Fruit fly (Drosophila melanogaster) whole organism, embryonic: Measurements from ENCODE around the gene Cpr67Fa1.
A peak's percentile ranks its signal among the peaks of the same experiment; 100 is the strongest.

Source experiments
- CG10959 ChIP-seq: fragments of 200-800 bp; sonication (Bioruptor generic); IDR thresholded peaks from 2 replicates; pipeline ENCODE4 v1.3.6; 2022; ENCODE audit warnings: missing biosample characterization, missing genetic modification characterization
- CG11247 ChIP-seq: fragments of 200-800 bp; sonication (Bioruptor generic); IDR thresholded peaks from 2 replicates; pipeline ENCODE4 v1.3.6; 2022; ENCODE audit warnings: missing biosample characterization, missing genetic modification characterization
- CG12769 ChIP-seq: fragments of 200-800 bp; sonication (Bioruptor generic); optimal IDR thresholded peaks from 2 replicates; lab custom pipeline; 2019; ENCODE audit warnings: missing biosample characterization, mild to moderate bottlenecking, missing genetic modification characterization, moderate library complexity
- CG13296 ChIP-seq: fragments of 200-800 bp; sonication (Bioruptor generic); optimal IDR thresholded peaks from 3 replicates; lab custom pipeline; 2018; ENCODE audit warnings: missing biosample characterization, mild to moderate bottlenecking, missing genetic modification characterization
- CG14710 ChIP-seq: fragments of 200-800 bp; sonication (Bioruptor generic); optimal IDR thresholded peaks from 3 replicates; lab custom pipeline; 2019; ENCODE audit warnings: missing biosample characterization, mild to moderate bottlenecking, missing genetic modification characterization, moderate library complexity
- CG17186 ChIP-seq: fragments of 200-800 bp; sonication (Bioruptor generic); optimal IDR thresholded peaks from 3 replicates; lab custom pipeline; 2017; ENCODE audit warnings: missing biosample characterization, missing genetic modification reagents, missing genetic modification characterization
- CG1792 ChIP-seq: fragments of 200-800 bp; sonication (Bioruptor generic); optimal IDR thresholded peaks from 2 replicates; lab custom pipeline; 2016; ENCODE audit warnings: missing biosample characterization, missing genetic modification characterization
- CG2129 ChIP-seq: fragments of 200-800 bp; sonication (Bioruptor generic); IDR thresholded peaks from 2 replicates; pipeline ENCODE4 v1.3.6; 2022; ENCODE audit warnings: missing biosample characterization, missing genetic modification characterization; ENCODE audit not compliant: partially characterized antibody
- CG2202 ChIP-seq: fragments of 200-800 bp; sonication (Bioruptor generic); optimal IDR thresholded peaks from 2 replicates; lab custom pipeline; 2018; ENCODE audit warnings: missing biosample characterization, mild to moderate bottlenecking, missing genetic modification characterization
- CG2712 ChIP-seq: fragments of 200-800 bp; optimal IDR thresholded peaks from 3 replicates; lab custom pipeline; 2019; ENCODE audit warnings: missing biosample characterization, mild to moderate bottlenecking, missing genetic modification characterization, moderate library complexity
- CG34224 ChIP-seq: fragments of 200-800 bp; sonication (Bioruptor generic); IDR thresholded peaks from 3 replicates; pipeline ENCODE4 v1.3.6; 2022; ENCODE audit warnings: missing biosample characterization, missing genetic modification characterization; ENCODE audit not compliant: partially characterized antibody
- CG34422 ChIP-seq: fragments of 200-800 bp; sonication (Bioruptor generic); IDR thresholded peaks from 3 replicates; pipeline ENCODE4 v1.3.6; 2022; ENCODE audit warnings: missing biosample characterization, missing genetic modification characterization
- CG3847 ChIP-seq: fragments of 200-800 bp; sonication (Bioruptor generic); IDR thresholded peaks from 2 replicates; pipeline ENCODE4 v1.3.6; 2022; ENCODE audit warnings: missing biosample characterization, missing genetic modification characterization
- CG4328 ChIP-seq: fragments of 200-800 bp; sonication (Bioruptor generic); optimal IDR thresholded peaks from 3 replicates; lab custom pipeline; 2017; ENCODE audit warnings: missing biosample characterization, missing genetic modification reagents, missing genetic modification characterization
- CG43689 ChIP-seq: fragments of 200-800 bp; sonication (Bioruptor generic); IDR thresholded peaks from 2 replicates; pipeline ENCODE4 v1.3.6; 2022; ENCODE audit warnings: missing biosample characterization, missing genetic modification characterization
- CG5180 ChIP-seq: fragments of 200-800 bp; sonication (Bioruptor generic); optimal IDR thresholded peaks from 3 replicates; lab custom pipeline; 2017; ENCODE audit warnings: missing biosample characterization, missing genetic modification characterization, mild to moderate bottlenecking, moderate library complexity, missing genetic modification reagents
- CG6791 ChIP-seq: fragments of 200-800 bp; sonication (Bioruptor generic); IDR thresholded peaks from 3 replicates; pipeline ENCODE4 v1.3.6; 2022; ENCODE audit warnings: missing biosample characterization, missing genetic modification characterization; ENCODE audit not compliant: partially characterized antibody
- CG7987 ChIP-seq: fragments of 200-800 bp; sonication (Bioruptor generic); optimal IDR thresholded peaks from 2 replicates; lab custom pipeline; 2018; ENCODE audit warnings: missing biosample characterization, mild to moderate bottlenecking, missing genetic modification characterization, moderate library complexity
- CG8359 ChIP-seq: fragments of 200-800 bp; sonication (Bioruptor generic); optimal IDR thresholded peaks from 2 replicates; lab custom pipeline; 2017; ENCODE audit warnings: missing biosample characterization, mild to moderate bottlenecking, missing genetic modification characterization, borderline replicate concordance
- CG8388 ChIP-seq: fragments of 200-800 bp; sonication (Bioruptor generic); optimal IDR thresholded peaks from 2 replicates; lab custom pipeline; 2019; ENCODE audit warnings: missing biosample characterization, mild to moderate bottlenecking, missing genetic modification characterization, moderate library complexity
- CG9437 ChIP-seq: fragments of 200-800 bp; sonication (Bioruptor generic); optimal IDR thresholded peaks from 2 replicates; lab custom pipeline; 2018; ENCODE audit warnings: missing biosample characterization, mild to moderate bottlenecking, missing genetic modification characterization
- Doc2 ChIP-seq: fragments of 200-800 bp; sonication (Bioruptor generic); IDR thresholded peaks from 2 replicates; pipeline ENCODE4 v1.3.6; 2022; ENCODE audit warnings: missing biosample characterization, missing genetic modification characterization
- HLH4C ChIP-seq: fragments of 200-800 bp; sonication (Bioruptor generic); IDR thresholded peaks from 3 replicates; pipeline ENCODE4 v1.3.6; 2022; ENCODE audit warnings: missing biosample characterization, missing genetic modification characterization; ENCODE audit not compliant: partially characterized antibody
- Hr51 ChIP-seq, 2 experiments: fragments of 200-800 bp; sonication (Bioruptor generic); optimal IDR thresholded peaks; 2 replicates in 1 of 2; 3 replicates in 1 of 2; lab custom pipeline; 2016 to 2018; ENCODE audit warnings: missing biosample characterization in 2 of 2, missing genetic modification characterization in 2 of 2, mild to moderate bottlenecking in 1 of 2, moderate library complexity in 1 of 2
- MBD-R2 ChIP-seq: fragments of 200-800 bp; sonication (Bioruptor generic); IDR thresholded peaks from 2 replicates; pipeline ENCODE4 v1.3.6; 2022; ENCODE audit warnings: missing biosample characterization, missing genetic modification characterization
- Oaz ChIP-seq: fragments of 200-800 bp; sonication (Bioruptor generic); IDR thresholded peaks from 2 replicates; pipeline ENCODE4 v1.3.6; 2022; ENCODE audit warnings: missing biosample characterization, missing genetic modification characterization
- Taf1 ChIP-seq: fragments of 200-800 bp; sonication (Bioruptor generic); IDR thresholded peaks from 2 replicates; pipeline ENCODE4 v1.3.6; 2022; ENCODE audit warnings: missing biosample characterization, missing genetic modification characterization
- Tbp ChIP-seq: fragments of >200 bp; optimal IDR thresholded peaks from 2 replicates; lab custom pipeline; 2018; ENCODE audit warnings: missing biosample characterization, missing genetic modification characterization
- Xbp1 ChIP-seq: fragments of 200-800 bp; sonication (Bioruptor generic); optimal IDR thresholded peaks from 3 replicates; lab custom pipeline; 2016; ENCODE audit warnings: missing biosample characterization, mild to moderate bottlenecking, missing genetic modification characterization
- cg ChIP-seq: fragments of 200-800 bp; sonication (Bioruptor generic); optimal IDR thresholded peaks from 3 replicates; lab custom pipeline; 2019; ENCODE audit warnings: missing biosample characterization, mild to moderate bottlenecking, missing genetic modification characterization, moderate library complexity
- crol ChIP-seq: fragments of 200-800 bp; sonication (Bioruptor generic); IDR thresholded peaks from 2 replicates; pipeline ENCODE4 v1.3.6; 2022; ENCODE audit warnings: missing biosample characterization, missing genetic modification characterization
- hb ChIP-seq: fragments of 200-800 bp; sonication (Bioruptor generic); IDR thresholded peaks from 3 replicates; pipeline ENCODE4 v1.3.6; 2022; ENCODE audit warnings: missing biosample characterization, missing genetic modification characterization; ENCODE audit not compliant: partially characterized antibody
- hth ChIP-seq: fragments of >200 bp; optimal IDR thresholded peaks from 2 replicates; lab custom pipeline; 2017; ENCODE audit warnings: inconsistent platforms
- inv ChIP-seq: fragments of 200-800 bp; sonication (Bioruptor generic); IDR thresholded peaks from 2 replicates; pipeline ENCODE4 v1.3.6; 2022; ENCODE audit warnings: missing biosample characterization, missing genetic modification characterization; ENCODE audit not compliant: partially characterized antibody
- jing ChIP-seq: fragments of 200-800 bp; sonication (Bioruptor generic); optimal IDR thresholded peaks from 2 replicates; lab custom pipeline; 2018; ENCODE audit warnings: missing biosample characterization, mild to moderate bottlenecking, missing genetic modification characterization
- jumu ChIP-seq: fragments of 200-800 bp; sonication (Bioruptor generic); optimal IDR thresholded peaks from 3 replicates; lab custom pipeline; 2016; ENCODE audit warnings: missing biosample characterization, missing genetic modification characterization
- luna ChIP-seq: fragments of 200-800 bp; sonication (Bioruptor generic); optimal IDR thresholded peaks from 2 replicates; lab custom pipeline; 2016; ENCODE audit warnings: missing biosample characterization, missing genetic modification characterization
- onecut ChIP-seq: fragments of 200-800 bp; sonication (Bioruptor generic); IDR thresholded peaks from 2 replicates; pipeline ENCODE4 v1.3.6; 2022; ENCODE audit warnings: missing biosample characterization, missing genetic modification characterization
- pfk ChIP-seq: fragments of 200-800 bp; sonication (Bioruptor generic); optimal IDR thresholded peaks from 2 replicates; lab custom pipeline; 2018; ENCODE audit warnings: missing biosample characterization, mild to moderate bottlenecking, missing genetic modification characterization, moderate library complexity
- pita ChIP-seq: fragments of 200-800 bp; sonication (Bioruptor generic); optimal IDR thresholded peaks from 2 replicates; lab custom pipeline; 2017; ENCODE audit warnings: missing biosample characterization, mild to moderate bottlenecking, missing genetic modification characterization
- pros ChIP-seq: fragments of 200-800 bp; sonication (Bioruptor generic); optimal IDR thresholded peaks from 3 replicates; lab custom pipeline; 2019; ENCODE audit warnings: missing biosample characterization, mild to moderate bottlenecking, missing genetic modification characterization, moderate library complexity
- rib ChIP-seq: fragments of 200-800 bp; sonication (Bioruptor generic); IDR thresholded peaks from 2 replicates; pipeline ENCODE4 v1.3.6; 2022; ENCODE audit warnings: missing biosample characterization, missing genetic modification characterization
- shn ChIP-seq: fragments of 200-800 bp; sonication (Bioruptor generic); optimal IDR thresholded peaks from 3 replicates; lab custom pipeline; 2016; ENCODE audit warnings: missing biosample characterization, missing genetic modification characterization
- sna ChIP-seq: fragments of 200-800 bp; sonication (Bioruptor generic); IDR thresholded peaks from 2 replicates; pipeline ENCODE4 v1.3.6; 2022; ENCODE audit warnings: missing biosample characterization, missing genetic modification characterization; ENCODE audit not compliant: partially characterized antibody
- trem ChIP-seq: fragments of 200-800 bp; optimal IDR thresholded peaks from 3 replicates; lab custom pipeline; 2019; ENCODE audit warnings: missing biosample characterization, mild to moderate bottlenecking, missing genetic modification characterization, moderate library complexity
- ttk ChIP-seq: fragments of 200-800 bp; sonication (Bioruptor generic); IDR thresholded peaks from 2 replicates; pipeline ENCODE4 v2.1.2; 2022; ENCODE audit warnings: missing biosample characterization, missing genetic modification characterization
- unc-4 ChIP-seq: fragments of 200-800 bp; sonication (Bioruptor generic); IDR thresholded peaks from 2 replicates; pipeline ENCODE4 v1.3.6; 2022; ENCODE audit warnings: missing biosample characterization, missing genetic modification characterization; ENCODE audit not compliant: partially characterized antibody
- unpg ChIP-seq: fragments of 200-800 bp; sonication (Bioruptor generic); optimal IDR thresholded peaks from 3 replicates; lab custom pipeline; 2018; ENCODE audit warnings: missing biosample characterization, mild to moderate bottlenecking, missing genetic modification characterization, moderate library complexity
- usp ChIP-seq: fragments of >200 bp; optimal IDR thresholded peaks from 2 replicates; lab custom pipeline; 2017; ENCODE audit warnings: missing biosample characterization, missing genetic modification characterization
- vvl ChIP-seq: fragments of 200-800 bp; sonication (Bioruptor generic); IDR thresholded peaks from 2 replicates; pipeline ENCODE4 v1.3.6; 2022; ENCODE audit warnings: missing biosample characterization, missing genetic modification characterization
- yki ChIP-seq: fragments of >200 bp; optimal IDR thresholded peaks from 3 replicates; lab custom pipeline; 2018

The Cpr67Fa1 gene

dm6 chr3L:10843685-10844084, 46.1 kb upstream of the Cpr67Fa1 start:
- no peak for TF ChIP-seq CG14710 (tag; lab: Kevin White, UChicago)
- TF ChIP-seq onecut (GFP tag; lab: Robert Waterston, UW): peak; percentile 93
- TF ChIP-seq inv (GFP tag; lab: Robert Waterston, UW): no peak
- TF ChIP-seq rib: 0 out of 2 replicates have a peak, but pooled peaks have one; percentile 29
- no peak for TF ChIP-seq CG8388 (GFP tag; lab: Kevin White, UChicago)
- TF ChIP-seq CG34224 (GFP tag; lab: Robert Waterston, UW): no peak
- TF ChIP-seq CG17186: no peak
- TF ChIP-seq trem (tag; lab: Kevin White, UChicago): no peak
- no peak for TF ChIP-seq MBD-R2 (GFP tag; lab: Robert Waterston, UW)
- no peak for TF ChIP-seq CG3847
- TF ChIP-seq luna: no peak
- TF ChIP-seq CG5180: no peak
- no peak for TF ChIP-seq pfk
- no peak for TF ChIP-seq CG4328
- no peak for TF ChIP-seq CG2202 (tag; lab: Kevin White, UChicago)
- no peak for TF ChIP-seq CG7987
- TF ChIP-seq CG43689 (GFP tag; lab: Robert Waterston, UW): no peak
- TF ChIP-seq jumu (GFP tag; lab: Kevin White, UChicago): no peak
- no peak for TF ChIP-seq CG6791 (GFP tag; lab: Robert Waterston, UW)
- TF ChIP-seq unc-4: no peak
- TF ChIP-seq Xbp1 (GFP tag; lab: Kevin White, UChicago): no peak
- no peak for TF ChIP-seq ttk
- TF ChIP-seq pros: peak; percentile 32
- no peak for TF ChIP-seq CG1792 (GFP tag; lab: Kevin White, UChicago)
- no peak for TF ChIP-seq yki (lab: Kevin White, UChicago)
- peak; percentile 4 for TF ChIP-seq cg (GFP tag; lab: Kevin White, UChicago)
- no peak for TF ChIP-seq unpg (GFP tag; lab: Kevin White, UChicago)
- no peak for TF ChIP-seq Oaz (GFP tag; lab: Robert Waterston, UW)
- TF ChIP-seq Tbp (GFP tag; lab: Kevin White, UChicago): no peak
- TF ChIP-seq Hr51 (GFP tag; optimal IDR thresholded peaks at IDR 0.05; lab: Kevin White, UChicago): no peak
- TF ChIP-seq sna (GFP tag; lab: Robert Waterston, UW): no peak
- TF ChIP-seq CG11247 (GFP tag; lab: Robert Waterston, UW): no peak
- TF ChIP-seq jing (GFP tag; lab: Kevin White, UChicago): no peak
- peak; percentile 38 for TF ChIP-seq crol (GFP tag; lab: Robert Waterston, UW)
- TF ChIP-seq Doc2 (GFP tag; lab: Robert Waterston, UW): no peak
- TF ChIP-seq CG8359 (GFP tag; lab: Kevin White, UChicago): no peak
- no peak for TF ChIP-seq CG2712 (tag; lab: Kevin White, UChicago)
- no peak for TF ChIP-seq hth (lab: Kevin White, UChicago)
- no peak for TF ChIP-seq pita (GFP tag; lab: Kevin White, UChicago)
- no peak for TF ChIP-seq CG2129 (GFP tag; lab: Robert Waterston, UW)
- TF ChIP-seq vvl (GFP tag; lab: Robert Waterston, UW): no peak
- TF ChIP-seq hb (GFP tag; lab: Robert Waterston, UW): no peak
- no peak for TF ChIP-seq CG9437
- 0 out of 2 replicates have a peak, but pooled peaks have one; percentile 0 for TF ChIP-seq CG10959 (GFP tag; lab: Robert Waterston, UW)
- no peak for TF ChIP-seq Taf1 (GFP tag; lab: Robert Waterston, UW)
- no peak for TF ChIP-seq HLH4C (GFP tag; lab: Robert Waterston, UW)
- no peak for TF ChIP-seq CG12769 (tag; lab: Kevin White, UChicago)
- TF ChIP-seq CG13296 (GFP tag; lab: Kevin White, UChicago): no peak
- no peak for TF ChIP-seq usp (GFP tag; lab: Kevin White, UChicago)
- TF ChIP-seq shn (GFP tag; lab: Kevin White, UChicago): no peak
- no peak for TF ChIP-seq CG34422
